Worm (Caenorhabditis elegans) whole organism, late embryonic: ENCODE measurements around the gene Y39G8B.9.
A peak's percentile ranks its signal among the peaks of the same experiment; 100 is the strongest.

ENCODE experiments used
- C08G9.2 ChIP-seq: sonication (generic microtip); optimal IDR thresholded peaks from 2 replicates; lab custom pipeline; 2016; ENCODE audit warnings: mild to moderate bottlenecking, missing genetic modification characterization, moderate library complexity, missing compliant biosample characterization
- C38D4.7 ChIP-seq: fragments of 200-800 bp; sonication (Bioruptor generic); optimal IDR thresholded peaks from 2 replicates; lab custom pipeline; 2018; ENCODE audit warnings: mild to moderate bottlenecking, missing genetic modification characterization, moderate library complexity, missing compliant biosample characterization
- F13H6.1 ChIP-seq: sonication (generic microtip); optimal IDR thresholded peaks from 2 replicates; lab custom pipeline; 2016; ENCODE audit warnings: missing genetic modification characterization, missing compliant biosample characterization
- K02D7.2 ChIP-seq: sonication (generic microtip); optimal IDR thresholded peaks from 2 replicates; lab custom pipeline; 2017; ENCODE audit warnings: mild to moderate bottlenecking, missing genetic modification characterization, missing compliant biosample characterization
- K09A11.1 ChIP-seq: sonication (generic microtip); optimal IDR thresholded peaks from 2 replicates; lab custom pipeline; 2017; ENCODE audit warnings: antibody characterized with exemption, mild to moderate bottlenecking, missing genetic modification characterization, missing compliant biosample characterization; ENCODE audit not compliant: insufficient read depth
- ahr-1 ChIP-seq: sonication (generic microtip); optimal IDR thresholded peaks from 2 replicates; lab custom pipeline; 2016; ENCODE audit warnings: missing genetic modification characterization, missing compliant biosample characterization
- ceh-14 ChIP-seq: sonication (generic microtip); optimal IDR thresholded peaks from 2 replicates; lab custom pipeline; 2016; ENCODE audit warnings: missing genotype, missing genetic modification characterization, missing compliant biosample characterization
- ceh-19 ChIP-seq: fragments of 200-800 bp; sonication (Bioruptor generic); optimal IDR thresholded peaks from 2 replicates; lab custom pipeline; 2018; ENCODE audit warnings: mild to moderate bottlenecking, missing genetic modification characterization, missing compliant biosample characterization
- ceh-22 ChIP-seq: sonication (generic microtip); optimal IDR thresholded peaks from 2 replicates; lab custom pipeline; 2017; ENCODE audit warnings: missing biosample characterization, missing genetic modification characterization
- ceh-30 ChIP-seq: fragments of 150-350 bp; optimal IDR thresholded peaks from 2 replicates; lab custom pipeline; 2014; ENCODE audit warnings: missing biosample characterization, missing genetic modification characterization
- ceh-31 ChIP-seq: sonication (generic microtip); optimal IDR thresholded peaks from 2 replicates; lab custom pipeline; 2016; ENCODE audit warnings: missing genetic modification characterization, missing compliant biosample characterization
- ceh-34 ChIP-seq: sonication (generic microtip); optimal IDR thresholded peaks from 2 replicates; lab custom pipeline; 2016; ENCODE audit warnings: mild to moderate bottlenecking, missing genetic modification characterization, missing compliant biosample characterization
- ceh-45 ChIP-seq: fragments of 200-800 bp; sonication (Bioruptor generic); IDR thresholded peaks from 2 replicates; pipeline ENCODE4 v1.3.6; 2022; ENCODE audit warnings: missing genetic modification reagents, missing genetic modification characterization, missing compliant biosample characterization
- ceh-6 ChIP-seq: fragments of 200-800 bp; sonication (Bioruptor generic); optimal IDR thresholded peaks from 2 replicates; lab custom pipeline; 2018; ENCODE audit warnings: mild to moderate bottlenecking, missing genetic modification characterization, missing compliant biosample characterization
- dmd-4 ChIP-seq: sonication (generic microtip); optimal IDR thresholded peaks from 2 replicates; lab custom pipeline; 2016; ENCODE audit warnings: borderline replicate concordance, missing genetic modification characterization, missing compliant biosample characterization
- elt-2 ChIP-seq: sonication (generic microtip); optimal IDR thresholded peaks from 2 replicates; lab custom pipeline; 2016; ENCODE audit warnings: missing genetic modification reagents, missing genetic modification characterization, missing compliant biosample characterization
- ets-4 ChIP-seq: sonication (generic microtip); optimal IDR thresholded peaks from 2 replicates; lab custom pipeline; 2016; ENCODE audit warnings: missing genetic modification characterization, missing compliant biosample characterization
- gmeb-2 ChIP-seq: sonication (generic microtip); optimal IDR thresholded peaks from 2 replicates; lab custom pipeline; 2016; ENCODE audit warnings: missing genetic modification characterization, inconsistent platforms, missing compliant biosample characterization
- hlh-13 ChIP-seq: fragments of 200-800 bp; sonication (Bioruptor generic); optimal IDR thresholded peaks from 2 replicates; lab custom pipeline; 2018; ENCODE audit warnings: mild to moderate bottlenecking, missing genetic modification characterization, missing compliant biosample characterization
- hlh-15 ChIP-seq: sonication (generic microtip); optimal IDR thresholded peaks from 2 replicates; lab custom pipeline; 2016; ENCODE audit warnings: missing genetic modification characterization, missing compliant biosample characterization
- hlh-6 ChIP-seq: sonication (generic microtip); optimal IDR thresholded peaks from 2 replicates; lab custom pipeline; 2016; ENCODE audit warnings: missing genotype, missing genetic modification characterization, missing compliant biosample characterization
- hlh-8 ChIP-seq: sonication (generic microtip); optimal IDR thresholded peaks from 2 replicates; lab custom pipeline; 2016; ENCODE audit warnings: missing genotype, missing genetic modification characterization, missing compliant biosample characterization
- lin-11 ChIP-seq: fragments of 200-800 bp; sonication (Bioruptor generic); optimal IDR thresholded peaks from 2 replicates; lab custom pipeline; 2018; ENCODE audit warnings: mild to moderate bottlenecking, missing genetic modification characterization, missing compliant biosample characterization
- madf-2 ChIP-seq: sonication (generic microtip); optimal IDR thresholded peaks from 2 replicates; lab custom pipeline; 2017; ENCODE audit warnings: missing genetic modification characterization, missing compliant biosample characterization
- mec-3 ChIP-seq: sonication (generic microtip); optimal IDR thresholded peaks from 2 replicates; lab custom pipeline; 2016; ENCODE audit warnings: borderline replicate concordance, missing genetic modification characterization, missing compliant biosample characterization
- nhr-11 ChIP-seq: fragments of 150-350 bp; optimal IDR thresholded peaks from 2 replicates; lab custom pipeline; 2014; ENCODE audit warnings: missing biosample characterization, missing genetic modification characterization
- pat-9 ChIP-seq: fragments of 200-800 bp; sonication (Bioruptor generic); optimal IDR thresholded peaks from 2 replicates; lab custom pipeline; 2018; ENCODE audit warnings: mild to moderate bottlenecking, missing genetic modification characterization, moderate library complexity, missing compliant biosample characterization
- pax-1 ChIP-seq: fragments of 150-350 bp; optimal IDR thresholded peaks from 2 replicates; lab custom pipeline; 2014; ENCODE audit warnings: missing biosample characterization, missing genetic modification characterization
- pha-4 ChIP-seq: fragments of 150-350 bp; optimal IDR thresholded peaks from 2 replicates; lab custom pipeline; 2018; ENCODE audit warnings: missing biosample characterization, missing genetic modification reagents, missing genetic modification characterization
- pros-1 ChIP-seq: fragments of 150-350 bp; optimal IDR thresholded peaks from 2 replicates; lab custom pipeline; 2014; ENCODE audit warnings: missing biosample characterization, missing genetic modification reagents, missing genetic modification characterization
- sox-2 ChIP-seq: fragments of 200-800 bp; sonication (Bioruptor generic); IDR thresholded peaks from 2 replicates; pipeline ENCODE4 v1.3.6; 2022; ENCODE audit warnings: missing genetic modification reagents, missing genetic modification characterization, missing compliant biosample characterization
- sox-4 ChIP-seq: sonication (generic microtip); optimal IDR thresholded peaks from 2 replicates; lab custom pipeline; 2017; ENCODE audit warnings: mild to moderate bottlenecking, missing genetic modification characterization, inconsistent platforms, missing compliant biosample characterization
- tbx-7 ChIP-seq: sonication (generic microtip); optimal IDR thresholded peaks from 2 replicates; lab custom pipeline; 2016; ENCODE audit warnings: missing genotype, missing genetic modification characterization, missing compliant biosample characterization
- unc-3 ChIP-seq, 2 experiments: fragments of 200-800 bp in 1 of 2; sonication (Bioruptor generic) in 1 of 2; sonication (generic microtip) in 1 of 2; conservative IDR thresholded peaks in 1 of 2; optimal IDR thresholded peaks in 1 of 2; 2 replicates each; pipeline versions ENCODE4 v1.3.6 to Lab custom; 2016 to 2022; ENCODE audit warnings: missing compliant biosample characterization in 2 of 2, missing genetic modification characterization in 2 of 2, missing genetic modification reagents in 1 of 2
- zip-5 ChIP-seq: sonication (generic microtip); optimal IDR thresholded peaks from 2 replicates; lab custom pipeline; 2016; ENCODE audit warnings: missing genetic modification characterization, missing compliant biosample characterization

The Y39G8B.9 gene

ce11 chrII:13958359-13958758, 22.8 kb upstream of the Y39G8B.9 start:
- no peak for TF ChIP-seq hlh-8 (tag; lab: Kevin White, UChicago)
- TF ChIP-seq tbx-7, result no peak
- no peak for TF ChIP-seq ets-4 (tag; lab: Kevin White, UChicago)
- TF ChIP-seq C38D4.7 (GFP tag; lab: Kevin White, UChicago), result no peak
- TF ChIP-seq, all 69 proteins: peak for 0

DNA sequence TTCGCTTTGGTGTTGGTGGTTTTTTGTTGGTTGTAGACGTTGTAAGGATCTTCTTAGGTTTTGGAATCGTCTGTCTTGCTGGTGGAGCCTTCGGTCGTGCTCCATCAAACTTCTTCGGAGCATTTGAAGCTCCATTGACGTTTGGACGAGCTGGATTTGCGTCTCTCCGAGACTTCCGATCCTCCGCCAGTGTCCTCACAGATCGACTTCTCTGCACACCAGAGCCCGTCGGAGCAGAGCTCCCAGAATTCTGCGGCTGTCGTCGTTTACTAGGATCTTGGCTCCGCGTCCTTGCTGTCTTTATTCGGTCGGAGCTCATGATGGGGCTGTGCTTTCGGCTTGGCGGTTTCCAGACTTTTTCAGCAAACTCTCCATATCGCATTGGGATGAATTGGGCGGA, 19.6 kb upstream of the Y39G8B.9 start:
- TF ChIP-seq C38D4.7 (GFP tag; lab: Kevin White, UChicago) (no peak), pat-9 (no peak), ceh-22 (no peak), hlh-13 (GFP tag; lab: Kevin White, UChicago) (no peak), hlh-6 (tag; lab: Kevin White, UChicago) (no peak), pha-4 (no peak), C08G9.2 (tag; lab: Kevin White, UChicago) (no peak), sox-4 (tag; lab: Kevin White, UChicago) (no peak), K02D7.2 (no peak), hlh-15 (tag; lab: Kevin White, UChicago) (no peak), pros-1 (no peak), ahr-1 (no peak)

ce11 chrII:13962319-13962718, 18.8 kb upstream of the Y39G8B.9 start, which contains the start of gene rpi-1:
rpi-1 (minus strand) TSS chrII:13962419.
- TF ChIP-seq K09A11.1 (no peak), sox-2 (no peak), madf-2 (tag; lab: Kevin White, UChicago) (no peak)
- TF ChIP-seq, all 69 proteins: peak for 0

DNA sequence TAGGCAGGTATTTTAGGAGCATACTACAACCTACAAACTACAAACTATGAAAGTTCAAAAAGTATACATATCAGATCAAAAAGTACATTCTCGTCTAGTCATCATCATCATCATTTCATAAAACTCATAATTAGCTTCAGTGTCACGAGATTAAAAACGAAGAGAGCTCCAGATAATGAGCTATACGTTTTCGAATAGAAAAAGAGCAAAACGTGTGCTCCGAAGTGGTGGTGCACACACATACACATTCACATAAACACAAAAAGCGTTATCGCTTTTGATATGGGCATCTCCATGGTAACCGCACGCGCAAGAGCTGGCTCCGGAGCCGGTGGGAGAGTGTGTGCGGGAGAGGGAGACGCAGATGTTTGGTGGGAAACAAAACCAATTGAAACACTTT, 16.8 kb upstream of the Y39G8B.9 start:
- TF ChIP-seq pros-1 (no peak), unc-3 (GFP tag; conservative IDR thresholded peaks at IDR 0.05; lab: Robert Waterston, UW) (no peak), unc-3 (tag; optimal IDR thresholded peaks at IDR 0.05; lab: Kevin White, UChicago) (no peak), C08G9.2 (tag; lab: Kevin White, UChicago) (no peak), ceh-14 (tag; lab: Kevin White, UChicago) (peak; percentile 17), ceh-22 (no peak), ceh-31 (tag; lab: Kevin White, UChicago) (no peak), zip-5 (tag; lab: Kevin White, UChicago) (no peak)
- TF ChIP-seq, all 69 proteins: peak for 1

DNA sequence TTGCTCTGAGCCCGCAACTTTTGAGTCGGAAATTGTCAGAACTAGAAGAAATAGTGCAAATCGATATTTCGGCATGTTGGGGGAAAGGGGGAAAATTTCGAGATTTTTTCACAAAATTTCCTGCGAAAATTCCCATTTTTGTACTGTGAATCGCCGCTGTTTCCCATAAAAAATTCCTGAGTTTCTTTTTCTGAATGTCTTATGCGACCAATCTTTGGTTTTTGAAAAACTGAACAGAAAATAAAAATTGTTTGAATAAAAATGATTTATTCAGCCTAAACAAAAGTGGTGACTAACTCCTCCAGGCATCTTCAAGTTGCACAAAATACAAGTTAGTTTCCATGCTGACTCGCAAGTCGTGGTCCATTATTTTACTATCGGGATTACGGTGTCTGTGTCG, 14.9 kb upstream of the Y39G8B.9 start, which contains the start of gene W07G1.7:
Gene W07G1.7, minus strand, starts transcription at position 101 of the 400 bp plus-strand sequence.
- TF ChIP-seq pax-1, result no peak
- no peak for TF ChIP-seq ceh-6 (GFP tag; lab: Kevin White, UChicago)
- TF ChIP-seq ceh-30 (tag; lab: Kevin White, UChicago), result no peak
- no peak for TF ChIP-seq nhr-11 (tag; lab: Kevin White, UChicago)
- TF ChIP-seq ceh-45 (GFP tag; lab: Robert Waterston, UW), result no peak
- TF ChIP-seq ceh-19, result no peak
- TF ChIP-seq ceh-14 (tag; lab: Kevin White, UChicago), result no peak
- TF ChIP-seq pros-1, result no peak
- no peak for TF ChIP-seq ceh-34
- no peak for TF ChIP-seq hlh-13 (GFP tag; lab: Kevin White, UChicago)
- TF ChIP-seq lin-11 (tag; lab: Kevin White, UChicago), result no peak

DNA sequence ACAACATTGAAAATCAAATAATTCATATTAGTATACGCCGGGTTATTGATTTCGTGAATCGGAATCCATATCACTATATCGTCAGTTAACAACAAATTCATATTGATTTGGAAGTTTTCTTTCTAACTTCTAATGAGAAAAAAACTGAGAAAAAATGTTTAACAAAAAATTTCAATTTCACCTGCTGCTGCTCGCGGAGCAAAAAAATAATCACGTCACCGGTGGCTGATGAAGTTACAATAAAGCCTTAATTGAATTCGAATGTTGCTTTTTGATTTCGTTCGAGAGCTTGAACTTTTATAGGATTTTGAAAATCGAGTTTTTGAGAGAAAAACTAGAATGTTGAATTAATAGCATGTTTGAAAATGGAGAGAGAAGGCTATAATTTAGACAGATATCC, 12.2 kb upstream of the Y39G8B.9 start, which contains the start of gene sre-43:
Gene sre-43, minus strand, starts transcription at position 101 of the 400 bp plus-strand sequence.
- no peak for TF ChIP-seq mec-3 (tag; lab: Kevin White, UChicago)
- no peak for TF ChIP-seq ceh-19
- TF ChIP-seq gmeb-2 (tag; lab: Kevin White, UChicago), result no peak
- no peak for TF ChIP-seq dmd-4
- TF ChIP-seq F13H6.1 (tag; lab: Kevin White, UChicago), result no peak
- no peak for TF ChIP-seq madf-2 (tag; lab: Kevin White, UChicago)
- TF ChIP-seq tbx-7, result no peak
- TF ChIP-seq elt-2 (tag; lab: Kevin White, UChicago), result no peak
- no peak for TF ChIP-seq sox-2
- no peak for TF ChIP-seq ceh-30 (tag; lab: Kevin White, UChicago)
